Fruit fly (Drosophila melanogaster): ENCODE data around the gene CG14300.

DNA sequence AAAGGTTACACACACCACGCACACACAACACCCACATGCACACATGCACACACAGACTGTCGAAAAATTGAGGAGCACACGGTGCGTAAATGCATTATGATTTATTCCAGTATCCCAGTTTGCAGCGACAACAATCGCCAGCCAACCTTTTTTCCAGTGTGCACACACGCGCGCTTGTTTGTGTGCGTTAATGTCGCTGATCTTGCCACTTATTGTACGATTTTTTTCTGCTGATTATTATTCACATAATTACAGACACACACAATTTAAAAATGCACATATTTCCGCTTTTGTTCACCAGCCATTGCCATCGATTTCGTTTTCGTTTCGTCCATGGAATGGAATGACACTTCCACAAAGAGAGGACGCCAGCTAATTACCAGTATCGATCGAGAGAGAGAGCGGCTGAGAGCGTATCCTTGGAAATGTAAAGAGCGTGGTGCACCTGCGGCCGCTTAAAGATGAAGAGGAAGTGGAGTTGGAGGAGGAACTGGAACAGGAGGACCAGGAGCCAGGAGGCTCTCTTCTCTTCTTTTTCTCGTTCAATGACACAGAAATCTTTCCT is 35.0 kb downstream of the CG14300 start:
- TF ChIP-seq EcR (GFP tag; optimal IDR thresholded peaks at IDR 0.05) (peak; percentile 98), CG17806 (tag; optimal IDR thresholded peaks at IDR 0.05) (no peak), CG4496 (GFP tag; IDR thresholded peaks at IDR 0.05) (no peak), CG34367 (tag; optimal IDR thresholded peaks at IDR 0.05) (no peak), gl (tag; optimal IDR thresholded peaks at IDR 0.05) (no peak), CG8301 (tag; optimal IDR thresholded peaks at IDR 0.05) (no peak), Ets98B (GFP tag; IDR thresholded peaks at IDR 0.05) (no peak)

Measured in whole organism, pupa.